Worm (Caenorhabditis elegans): ENCODE results near the gene F13H8.3.

- TF ChIP-seq him-1 (tag; optimal IDR thresholded peaks at IDR 0.05) (no peak), W03F9.2 (tag; optimal IDR thresholded peaks at IDR 0.05) (no peak), dao-5 (tag; optimal IDR thresholded peaks at IDR 0.05) (no peak)
Observed at ce11 chrII:6257220-6257877, 6.4 kb upstream of the F13H8.3 start.
